Worm (Caenorhabditis elegans) whole organism, early embryonic: ENCODE measurements around the gene best-19.

Source experiments
- B0310.2 ChIP-seq: sonication (generic microtip); optimal IDR thresholded peaks from 2 replicates; lab custom pipeline; 2016; ENCODE audit warnings: mild to moderate bottlenecking, missing genetic modification characterization, missing compliant biosample characterization
- F13C5.2 ChIP-seq: sonication (generic microtip); optimal IDR thresholded peaks from 2 replicates; lab custom pipeline; 2017; ENCODE audit warnings: mild to moderate bottlenecking, missing genetic modification characterization, inconsistent platforms, missing compliant biosample characterization
- aly-1 ChIP-seq: sonication (generic microtip); optimal IDR thresholded peaks from 2 replicates; lab custom pipeline; 2016; ENCODE audit warnings: missing genetic modification characterization, missing compliant biosample characterization
- ama-1 ChIP-seq: fragments of 150-350 bp; optimal IDR thresholded peaks from 2 replicates; lab custom pipeline; 2014
- ceh-13 ChIP-seq: fragments of 200-800 bp; sonication (Bioruptor generic); optimal IDR thresholded peaks from 2 replicates; lab custom pipeline; 2018; ENCODE audit warnings: mild to moderate bottlenecking, missing genetic modification characterization, missing compliant biosample characterization
- ceh-36 ChIP-seq: sonication (generic microtip); optimal IDR thresholded peaks from 2 replicates; lab custom pipeline; 2016; ENCODE audit warnings: missing genetic modification characterization, inconsistent platforms, missing compliant biosample characterization
- ets-7 ChIP-seq: sonication (generic microtip); optimal IDR thresholded peaks from 2 replicates; lab custom pipeline; 2016; ENCODE audit warnings: missing genotype, missing genetic modification characterization, missing compliant biosample characterization
- flt-1 ChIP-seq: fragments of 200-800 bp; sonication (Bioruptor generic); IDR thresholded peaks from 2 replicates; pipeline ENCODE4 v1.3.6; 2022; ENCODE audit warnings: missing genetic modification characterization, missing compliant biosample characterization
- hmbx-1 ChIP-seq: sonication (generic microtip); optimal IDR thresholded peaks from 2 replicates; lab custom pipeline; 2016; ENCODE audit warnings: mild to moderate bottlenecking, missing genetic modification characterization, missing compliant biosample characterization
- hmg-4 ChIP-seq: fragments of 200-800 bp; sonication (Bioruptor generic); optimal IDR thresholded peaks from 2 replicates; lab custom pipeline; 2018; ENCODE audit warnings: mild to moderate bottlenecking, missing genetic modification characterization, missing compliant biosample characterization
- hnd-1 ChIP-seq: sonication (generic microtip); optimal IDR thresholded peaks from 2 replicates; lab custom pipeline; 2016; ENCODE audit warnings: missing genetic modification characterization, missing compliant biosample characterization
- pes-1 ChIP-seq: fragments of 200-800 bp; sonication (Bioruptor generic); IDR thresholded peaks from 2 replicates; pipeline ENCODE4 v1.3.6; 2022; ENCODE audit warnings: missing genetic modification reagents, missing genetic modification characterization, missing compliant biosample characterization
- scrt-1 ChIP-seq: fragments of 200-800 bp; sonication (Bioruptor generic); IDR thresholded peaks from 2 replicates; pipeline ENCODE4 v1.3.6; 2022; ENCODE audit warnings: missing genetic modification characterization, missing compliant biosample characterization
- sea-1 ChIP-seq: fragments of 200-800 bp; sonication (Bioruptor generic); conservative IDR thresholded peaks from 2 replicates; pipeline ENCODE4 v1.3.6; 2022; ENCODE audit warnings: missing genetic modification characterization, missing compliant biosample characterization
- tbx-11 ChIP-seq: fragments of 200-800 bp; sonication (Bioruptor generic); IDR thresholded peaks from 2 replicates; pipeline ENCODE4 v1.3.6; 2022; ENCODE audit warnings: missing genetic modification characterization, missing compliant biosample characterization
- tbx-37 ChIP-seq: fragments of 200-800 bp; sonication (Bioruptor generic); conservative IDR thresholded peaks from 2 replicates; pipeline ENCODE4 v1.3.6; 2022; ENCODE audit warnings: missing genetic modification reagents, missing genetic modification characterization, missing compliant biosample characterization
- tra-4 ChIP-seq: sonication (generic microtip); optimal IDR thresholded peaks from 2 replicates; lab custom pipeline; 2017; ENCODE audit warnings: missing genetic modification characterization, missing compliant biosample characterization

Gene best-19

DNA sequence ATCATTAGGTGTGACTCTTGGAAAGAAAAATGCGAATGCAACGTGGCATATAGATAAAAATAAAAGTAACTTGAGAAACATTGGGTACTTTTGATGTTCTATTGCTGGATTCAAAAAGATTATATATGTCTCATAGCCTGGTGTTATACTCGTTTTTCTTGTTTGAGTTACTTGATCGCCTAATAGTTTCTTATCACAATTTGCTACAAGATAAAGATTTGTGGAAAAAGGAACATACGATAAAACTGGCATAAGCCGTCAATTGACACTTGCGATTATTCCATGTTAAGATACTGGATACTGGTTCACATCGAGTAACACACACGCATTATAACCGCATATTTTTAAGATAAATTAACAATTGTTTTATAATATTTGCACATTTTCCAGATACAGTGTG lies 31.0 kb upstream of the best-19 start, which contains the start of gene grl-19:
Gene grl-19 (minus strand): TSS at position 101 of the 400 bp plus-strand sequence.
- TF ChIP-seq tbx-37 (GFP tag; lab: Robert Waterston, UW) (no peak), ceh-36 (tag; lab: Kevin White, UChicago) (no peak), B0310.2 (tag; lab: Kevin White, UChicago) (no peak), ets-7 (tag; lab: Kevin White, UChicago) (no peak), scrt-1 (GFP tag; lab: Robert Waterston, UW) (no peak), hmbx-1 (tag; lab: Kevin White, UChicago) (no peak), aly-1 (tag; lab: Kevin White, UChicago) (no peak), tbx-11 (GFP tag; lab: Robert Waterston, UW) (no peak)

DNA sequence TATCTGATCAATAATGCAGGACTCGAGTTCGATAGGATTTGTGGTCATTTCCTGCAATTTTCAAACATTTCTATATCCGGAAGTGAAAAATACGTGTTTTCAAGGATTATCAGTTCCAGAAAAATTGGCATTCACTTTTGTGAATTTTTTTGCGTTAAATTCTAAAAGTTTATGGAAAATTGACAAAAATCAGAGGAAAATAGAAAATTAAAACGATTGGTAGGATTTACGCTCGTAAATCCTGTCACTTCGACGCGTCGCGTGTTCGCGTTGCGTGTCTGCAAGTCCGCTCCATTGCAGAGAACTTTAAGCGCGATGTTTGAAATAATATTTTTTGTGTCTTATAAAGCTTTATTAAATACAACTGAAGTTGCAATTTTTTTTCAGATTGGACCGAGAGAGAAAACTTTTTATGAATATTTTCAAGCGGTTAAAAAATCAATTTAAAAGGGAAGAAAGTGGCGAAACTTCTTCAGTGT lies 28.0 kb upstream of the best-19 start, which contains the start of gene rcat-1:
Gene rcat-1 (minus strand): TSS at position 51 of the 479 bp plus-strand sequence.
- no peak for TF ChIP-seq hnd-1 (tag; lab: Kevin White, UChicago)
- no peak for TF ChIP-seq tbx-37 (GFP tag; lab: Robert Waterston, UW)
- no peak for TF ChIP-seq aly-1 (tag; lab: Kevin White, UChicago)
- no peak for TF ChIP-seq tbx-11 (GFP tag; lab: Robert Waterston, UW)
- peak; percentile 71 for TF ChIP-seq F13C5.2 (tag; lab: Kevin White, UChicago)
- no peak for TF ChIP-seq ets-7 (tag; lab: Kevin White, UChicago)
- TF ChIP-seq pes-1: 0 out of 2 replicates have a peak, but pooled peaks have one; percentile 14
- TF ChIP-seq hmbx-1 (tag; lab: Kevin White, UChicago): no peak

ce11 chrIV:257095-257494 lies 26.4 kb upstream of the best-19 start, which contains the start of gene R02D3.8:
Gene R02D3.8, minus strand, starts transcription at chrIV:257203.
- TF ChIP-seq tbx-11 (GFP tag; lab: Robert Waterston, UW) (no peak), ceh-36 (tag; lab: Kevin White, UChicago) (no peak), B0310.2 (tag; lab: Kevin White, UChicago) (no peak), sea-1 (no peak), tra-4 (tag; lab: Kevin White, UChicago) (no peak), ceh-13 (no peak)

DNA sequence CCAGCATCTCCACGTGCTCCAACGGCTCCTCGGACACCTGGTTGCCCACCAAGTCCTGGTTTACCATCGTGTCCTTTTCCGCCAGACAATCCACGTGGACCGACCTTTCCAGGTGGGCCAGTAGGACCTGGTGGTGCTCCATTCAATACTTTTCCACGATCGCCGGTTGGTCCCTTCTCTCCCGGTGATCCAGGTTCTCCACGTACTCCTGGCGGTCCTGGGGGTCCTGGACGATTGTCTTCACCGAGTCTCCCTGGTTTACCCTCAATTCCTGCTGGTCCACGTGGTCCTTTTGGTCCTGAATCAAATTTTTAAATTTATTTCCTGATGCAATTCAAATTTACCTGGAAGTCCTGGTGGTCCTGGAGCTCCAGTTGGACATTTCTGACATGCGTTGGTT lies 25.1 kb upstream of the best-19 start:
- TF ChIP-seq tbx-37 (GFP tag; lab: Robert Waterston, UW) (no peak), ceh-13 (no peak), F13C5.2 (tag; lab: Kevin White, UChicago) (no peak), hmg-4 (GFP tag; lab: Kevin White, UChicago) (no peak), flt-1 (GFP tag; lab: Robert Waterston, UW) (no peak), scrt-1 (GFP tag; lab: Robert Waterston, UW) (no peak), ets-7 (tag; lab: Kevin White, UChicago) (no peak), hnd-1 (tag; lab: Kevin White, UChicago) (no peak), tbx-11 (GFP tag; lab: Robert Waterston, UW) (no peak), tra-4 (tag; lab: Kevin White, UChicago) (no peak), hmbx-1 (tag; lab: Kevin White, UChicago) (no peak), pes-1 (no peak)

DNA sequence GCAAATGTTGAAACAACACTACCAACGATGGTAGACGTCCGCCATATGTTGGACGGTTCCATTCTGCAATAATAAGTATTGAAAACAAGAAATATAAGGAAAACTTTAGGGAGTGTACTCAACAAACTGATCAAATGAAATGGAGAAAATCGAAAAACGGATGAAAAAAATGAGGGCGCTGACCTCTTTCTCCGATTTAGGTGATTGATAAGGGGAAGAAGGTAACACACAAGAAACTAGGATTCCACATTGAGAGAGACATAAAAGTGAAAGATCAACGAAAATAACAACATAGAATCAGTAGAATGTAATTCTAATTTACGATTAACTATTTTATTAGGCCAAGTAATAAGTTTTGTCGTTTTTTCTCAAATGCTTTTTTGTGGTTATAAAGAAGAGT lies 24.3 kb upstream of the best-19 start, which contains the start of gene dpy-9:
Gene dpy-9 (minus strand): TSS at position 63 of the 400 bp plus-strand sequence.
- TF ChIP-seq hmbx-1 (tag; lab: Kevin White, UChicago): no peak
- TF ChIP-seq ets-7 (tag; lab: Kevin White, UChicago): no peak
- no peak for TF ChIP-seq ceh-13
- no peak for TF ChIP-seq tbx-37 (GFP tag; lab: Robert Waterston, UW)
- no peak for TF ChIP-seq flt-1 (GFP tag; lab: Robert Waterston, UW)
- no peak for TF ChIP-seq tra-4 (tag; lab: Kevin White, UChicago)
- TF ChIP-seq B0310.2 (tag; lab: Kevin White, UChicago): no peak
- TF ChIP-seq F13C5.2 (tag; lab: Kevin White, UChicago): no peak
- TF ChIP-seq pes-1: no peak
- TF ChIP-seq scrt-1 (GFP tag; lab: Robert Waterston, UW): no peak
- TF ChIP-seq ceh-36 (tag; lab: Kevin White, UChicago): no peak

DNA sequence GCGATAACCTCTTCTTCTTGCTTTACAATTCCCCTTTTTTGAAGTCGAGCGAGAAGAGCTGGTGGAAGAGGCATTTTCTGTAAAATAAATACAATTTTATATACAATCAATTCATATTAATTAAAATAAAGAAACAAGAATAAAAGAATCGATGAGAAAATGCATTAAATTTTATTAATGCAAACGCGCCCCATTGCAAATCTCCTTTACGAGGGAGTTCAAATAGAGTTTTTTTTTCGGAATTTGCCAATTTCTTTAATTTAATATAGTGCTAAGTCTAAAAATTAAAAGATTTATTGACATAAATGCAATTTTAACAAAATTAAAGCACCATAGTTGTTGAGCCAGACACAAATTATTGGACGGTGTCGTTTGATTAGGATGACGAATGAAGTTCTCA lies 21.8 kb upstream of the best-19 start, which contains the start of gene pqbp-1.1:
Gene pqbp-1.1 (minus strand): TSS at position 77 of the 400 bp plus-strand sequence.
- peak; percentile 39 for TF ChIP-seq F13C5.2 (tag; lab: Kevin White, UChicago)
- no peak for TF ChIP-seq ceh-36 (tag; lab: Kevin White, UChicago)
- TF ChIP-seq ets-7 (tag; lab: Kevin White, UChicago): no peak
- TF ChIP-seq sea-1: 0 out of 2 replicates have a peak, but pooled peaks have one; percentile 48

DNA sequence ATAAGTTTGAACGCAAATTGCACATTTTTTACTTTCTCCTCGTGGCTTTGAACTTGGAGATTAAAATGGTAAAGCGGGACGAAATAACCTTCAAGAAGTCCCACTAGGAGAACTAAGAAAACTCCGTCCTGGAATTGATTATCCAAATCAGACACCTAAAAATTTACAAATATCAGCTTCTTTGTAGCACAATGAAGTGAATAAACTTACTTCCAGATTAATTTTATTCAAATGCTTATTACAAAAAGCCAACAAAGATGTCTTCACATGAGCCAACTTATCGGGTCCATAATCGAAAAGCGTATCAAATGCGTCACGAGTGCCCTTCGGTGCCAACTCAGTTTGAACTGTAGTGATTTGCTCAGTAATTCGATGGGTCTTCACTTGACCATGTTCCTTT lies 21.0 kb upstream of the best-19 start:
- TF ChIP-seq ceh-36 (tag; lab: Kevin White, UChicago) (no peak), tra-4 (tag; lab: Kevin White, UChicago) (no peak), hnd-1 (tag; lab: Kevin White, UChicago) (no peak), B0310.2 (tag; lab: Kevin White, UChicago) (no peak), sea-1 (no peak), pes-1 (no peak), tbx-37 (GFP tag; lab: Robert Waterston, UW) (no peak), flt-1 (GFP tag; lab: Robert Waterston, UW) (no peak), hmg-4 (GFP tag; lab: Kevin White, UChicago) (no peak), ama-1 (lab: Kevin White, UChicago) (no peak), ceh-13 (no peak), scrt-1 (GFP tag; lab: Robert Waterston, UW) (no peak), aly-1 (tag; lab: Kevin White, UChicago) (no peak), ets-7 (tag; lab: Kevin White, UChicago) (no peak), tbx-11 (GFP tag; lab: Robert Waterston, UW) (no peak), hmbx-1 (tag; lab: Kevin White, UChicago) (no peak), F13C5.2 (tag; lab: Kevin White, UChicago) (no peak)
